Worm (Caenorhabditis elegans) whole organism, mixed stage, embryonic: ENCODE measurements around the gene Y43F8A.1.

Source experiments
- M03D4.4 ChIP-seq: sonication (generic microtip); optimal IDR thresholded peaks from 2 replicates; lab custom pipeline; 2017; ENCODE audit warnings: mild to moderate bottlenecking, missing genetic modification characterization, missing compliant biosample characterization
- bed-3 ChIP-seq: fragments of 200-800 bp; sonication (Bioruptor generic); optimal IDR thresholded peaks from 3 replicates; lab custom pipeline; 2018; ENCODE audit warnings: mild to moderate bottlenecking, missing genetic modification characterization, moderate library complexity, missing compliant biosample characterization
- blmp-1 ChIP-seq: fragments of 150-350 bp; optimal IDR thresholded peaks from 2 replicates; lab custom pipeline; 2014; ENCODE audit warnings: missing biosample characterization, missing genetic modification characterization
- ceh-39 ChIP-seq: fragments of 150-350 bp; optimal IDR thresholded peaks from 2 replicates; lab custom pipeline; 2014; ENCODE audit warnings: missing biosample characterization, missing genetic modification characterization
- ceh-43 ChIP-seq: fragments of 200-800 bp; sonication (Bioruptor generic); optimal IDR thresholded peaks from 2 replicates; lab custom pipeline; 2018; ENCODE audit warnings: mild to moderate bottlenecking, missing genetic modification characterization, moderate library complexity, missing compliant biosample characterization
- ces-1 ChIP-seq: fragments of 150-350 bp; optimal IDR thresholded peaks from 2 replicates; lab custom pipeline; 2014; ENCODE audit warnings: missing biosample characterization, missing genetic modification reagents, missing genetic modification characterization
- cnd-1 ChIP-seq: fragments of 200-800 bp; sonication (Bioruptor generic); optimal IDR thresholded peaks from 2 replicates; lab custom pipeline; 2018; ENCODE audit warnings: mild to moderate bottlenecking, missing genetic modification characterization, missing compliant biosample characterization
- drap-1 ChIP-seq: fragments of 200-800 bp; sonication (Bioruptor generic); optimal IDR thresholded peaks from 3 replicates; lab custom pipeline; 2018; ENCODE audit warnings: mild to moderate bottlenecking, missing genetic modification characterization, missing compliant biosample characterization
- elt-3 ChIP-seq: fragments of 150-350 bp; optimal IDR thresholded peaks from 2 replicates; lab custom pipeline; 2014; ENCODE audit warnings: missing biosample characterization, missing genetic modification characterization
- flh-1 ChIP-seq: fragments of 200-800 bp; sonication (Bioruptor generic); optimal IDR thresholded peaks from 2 replicates; lab custom pipeline; 2018; ENCODE audit warnings: mild to moderate bottlenecking, missing genetic modification characterization, moderate library complexity, missing compliant biosample characterization
- hlh-1 ChIP-seq: fragments of 150-350 bp; optimal IDR thresholded peaks from 2 replicates; lab custom pipeline; 2014; ENCODE audit warnings: missing biosample characterization, missing genetic modification reagents, missing genetic modification characterization
- lin-32 ChIP-seq: fragments of 200-800 bp; sonication (Bioruptor generic); optimal IDR thresholded peaks from 2 replicates; lab custom pipeline; 2018; ENCODE audit warnings: mild to moderate bottlenecking, missing genetic modification characterization, missing compliant biosample characterization
- lsy-2 ChIP-seq: fragments of 150-350 bp; optimal IDR thresholded peaks from 2 replicates; lab custom pipeline; 2014; ENCODE audit warnings: missing biosample characterization, missing genetic modification characterization
- mab-5 ChIP-seq: fragments of 150-350 bp; optimal IDR thresholded peaks from 2 replicates; lab custom pipeline; 2014; ENCODE audit warnings: missing biosample characterization, missing genetic modification characterization
- mep-1 ChIP-seq: fragments of 150-350 bp; optimal IDR thresholded peaks from 2 replicates; lab custom pipeline; 2017; ENCODE audit warnings: missing biosample characterization, missing genetic modification reagents, missing genetic modification characterization, inconsistent platforms
- nhr-12 ChIP-seq: fragments of 150-350 bp; optimal IDR thresholded peaks from 2 replicates; lab custom pipeline; 2014; ENCODE audit warnings: missing biosample characterization, missing genetic modification characterization
- nhr-2 ChIP-seq: fragments of 150-350 bp; optimal IDR thresholded peaks from 2 replicates; lab custom pipeline; 2014; ENCODE audit warnings: missing biosample characterization, missing genetic modification characterization
- nhr-237 ChIP-seq: fragments of 150-350 bp; optimal IDR thresholded peaks from 2 replicates; lab custom pipeline; 2014; ENCODE audit warnings: missing biosample characterization, missing genetic modification characterization
- nhr-28 ChIP-seq: fragments of 150-350 bp; optimal IDR thresholded peaks from 2 replicates; lab custom pipeline; 2014; ENCODE audit warnings: missing biosample characterization, missing genetic modification characterization
- nhr-76 ChIP-seq: sonication (generic microtip); optimal IDR thresholded peaks from 2 replicates; lab custom pipeline; 2017; ENCODE audit warnings: missing biosample characterization, missing genetic modification characterization
- pha-4 ChIP-seq: fragments of 150-350 bp; optimal IDR thresholded peaks from 2 replicates; lab custom pipeline; 2018; ENCODE audit warnings: missing biosample characterization, missing genetic modification reagents, missing genetic modification characterization
- sem-2 ChIP-seq: fragments of 200-800 bp; sonication (Bioruptor generic); optimal IDR thresholded peaks from 2 replicates; lab custom pipeline; 2018; ENCODE audit warnings: mild to moderate bottlenecking, missing genetic modification characterization, missing compliant biosample characterization
- snpc-4 ChIP-seq: fragments of 150-350 bp; optimal IDR thresholded peaks from 2 replicates; lab custom pipeline; 2014; ENCODE audit warnings: missing biosample characterization, missing genetic modification characterization
- sptf-1 ChIP-seq: sonication (generic microtip); optimal IDR thresholded peaks from 2 replicates; lab custom pipeline; 2017; ENCODE audit warnings: mild to moderate bottlenecking, missing genetic modification characterization, moderate library complexity, missing compliant biosample characterization
- tbx-8 ChIP-seq: fragments of 200-800 bp; sonication (Bioruptor generic); optimal IDR thresholded peaks from 2 replicates; lab custom pipeline; 2018; ENCODE audit warnings: mild to moderate bottlenecking, missing genetic modification characterization, moderate library complexity, missing compliant biosample characterization
- unc-120 ChIP-seq: sonication (generic microtip); optimal IDR thresholded peaks from 2 replicates; lab custom pipeline; 2017; ENCODE audit warnings: missing genetic modification characterization, missing compliant biosample characterization; ENCODE audit not compliant: poor library complexity, severe bottlenecking
- unc-62 ChIP-seq: fragments of 150-350 bp; optimal IDR thresholded peaks from 2 replicates; lab custom pipeline; 2014; ENCODE audit warnings: missing biosample characterization, missing genetic modification reagents, missing genetic modification characterization
- ztf-11 ChIP-seq: fragments of 150-350 bp; optimal IDR thresholded peaks from 2 replicates; lab custom pipeline; 2014; ENCODE audit warnings: missing biosample characterization, missing genetic modification characterization

Y43F8A.1 gene

DNA sequence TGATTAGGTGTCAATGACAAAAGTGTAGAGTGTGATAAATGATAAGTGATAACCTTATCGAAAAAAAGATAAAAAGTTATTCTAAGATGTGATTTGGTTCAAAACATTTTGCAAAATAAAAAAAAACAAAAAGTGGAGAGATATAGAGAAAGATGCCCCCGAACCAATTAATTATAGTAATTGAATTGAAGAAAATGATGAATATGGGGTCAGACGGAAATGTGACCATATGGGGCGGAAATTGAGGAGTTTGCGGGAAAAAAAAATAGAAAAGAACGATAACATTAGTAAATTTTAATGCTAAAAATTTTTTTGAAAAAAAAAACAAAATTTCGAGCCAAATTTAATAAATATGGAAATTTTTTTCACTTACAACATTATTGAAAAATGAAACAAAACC lies 15.8 kb upstream of the Y43F8A.1 start:
- TF ChIP-seq ces-1 (GFP tag; lab: Kevin White, UChicago) = peak; percentile 88
- TF ChIP-seq ceh-43 = no peak
- no peak for TF ChIP-seq elt-3 (tag; lab: Kevin White, UChicago)

DNA sequence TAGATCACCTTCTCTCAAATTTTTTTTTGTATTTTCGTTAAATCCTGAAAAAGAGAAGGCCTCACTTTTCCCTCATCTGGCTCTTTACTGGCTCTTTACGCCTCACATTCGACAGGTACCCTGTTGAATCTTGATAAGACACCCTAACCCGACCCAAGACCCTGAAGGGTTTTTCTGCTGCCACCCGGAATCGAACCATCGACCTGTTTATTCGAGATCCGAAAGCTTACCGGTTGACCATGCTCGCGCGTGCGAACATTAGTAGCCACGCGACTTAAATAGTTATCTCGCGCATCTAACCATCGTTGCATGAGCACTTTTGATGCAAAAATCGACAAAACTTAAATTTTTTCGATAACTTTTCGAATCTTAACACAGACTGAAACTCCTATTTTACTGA lies 15.1 kb upstream of the Y43F8A.1 start:
- TF ChIP-seq lin-32 (GFP tag; lab: Kevin White, UChicago) (no peak), mab-5 (tag; lab: Kevin White, UChicago) (no peak), snpc-4 (tag; lab: Kevin White, UChicago) (no peak), elt-3 (tag; lab: Kevin White, UChicago) (no peak), ceh-39 (no peak), M03D4.4 (tag; lab: Kevin White, UChicago) (no peak), sptf-1 (tag; lab: Kevin White, UChicago) (no peak), flh-1 (GFP tag; lab: Kevin White, UChicago) (no peak), ceh-43 (no peak), tbx-8 (no peak), pha-4 (no peak), blmp-1 (tag; lab: Kevin White, UChicago) (no peak), nhr-28 (tag; lab: Kevin White, UChicago) (no peak)

DNA sequence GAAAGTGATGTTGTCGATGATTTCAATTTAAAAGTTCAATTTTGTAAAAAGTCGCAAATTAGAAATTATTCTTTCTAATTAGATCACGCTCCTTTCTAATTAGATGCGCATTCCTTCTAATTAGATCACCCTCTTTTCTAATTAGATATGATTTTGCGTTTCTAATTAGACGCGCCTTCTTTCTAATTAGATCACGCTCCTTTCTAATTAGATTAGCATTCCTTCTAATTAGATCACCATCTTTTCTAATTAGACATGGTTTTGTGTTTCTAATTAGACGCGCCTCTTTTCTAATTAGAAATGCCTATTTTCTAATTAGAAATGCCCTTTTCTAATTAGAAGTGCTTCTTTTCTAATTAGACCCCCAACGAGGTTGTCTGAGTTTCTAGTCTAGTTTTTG lies 13.6 kb upstream of the Y43F8A.1 start:
- TF ChIP-seq ceh-43 (peak; percentile 66), drap-1 (GFP tag; lab: Kevin White, UChicago) (no peak)

DNA sequence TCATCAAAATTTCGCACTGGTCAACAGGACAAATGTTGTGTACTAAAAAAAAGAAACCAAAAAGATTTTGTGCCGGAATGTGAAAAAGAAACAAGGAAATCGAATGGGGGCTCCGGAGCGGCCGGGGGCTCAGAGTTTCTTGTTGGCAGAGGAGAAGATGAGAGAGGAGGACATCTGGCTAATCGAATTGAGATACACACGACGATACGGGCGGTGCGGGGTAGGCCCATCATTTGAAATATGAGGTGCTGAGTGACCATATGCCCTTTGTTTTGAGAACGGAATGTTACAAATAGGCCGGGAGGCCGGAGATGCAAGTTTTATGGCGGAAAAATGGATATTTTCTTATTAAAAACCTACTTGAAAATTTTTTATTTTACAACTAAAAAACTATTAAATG lies 12.2 kb upstream of the Y43F8A.1 start:
- peak; percentile 44 for TF ChIP-seq hlh-1 (tag; lab: Kevin White, UChicago)
- TF ChIP-seq lsy-2 (tag; lab: Kevin White, UChicago) = no peak
- peak; percentile 76 for TF ChIP-seq ces-1 (GFP tag; lab: Kevin White, UChicago)

DNA sequence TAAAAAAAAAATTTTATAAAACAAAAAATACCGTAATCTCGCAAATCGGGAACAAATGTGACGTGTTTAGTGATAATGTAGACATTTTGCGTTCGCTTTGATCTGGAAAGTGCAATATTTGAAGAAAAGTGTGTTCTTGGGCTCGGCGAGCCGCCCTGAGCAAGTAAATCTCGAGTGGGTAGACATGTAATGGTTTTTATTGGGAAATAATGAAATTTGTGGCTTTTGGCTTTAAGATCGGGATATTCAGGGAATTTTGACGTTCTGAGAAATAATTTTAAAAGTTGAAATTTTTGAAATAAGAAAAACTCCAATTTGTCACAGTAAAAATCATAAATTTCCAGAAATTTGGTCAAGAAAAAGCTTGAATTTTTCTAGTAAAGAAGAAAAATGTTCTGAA lies 7.7 kb upstream of the Y43F8A.1 start, which contains the start of gene C14B4.2:
Gene C14B4.2, minus strand, starts transcription at position 101 of the 400 bp plus-strand sequence.
- no peak for TF ChIP-seq sem-2 (GFP tag; lab: Kevin White, UChicago)
- TF ChIP-seq ceh-39 = no peak
- TF ChIP-seq mep-1 (tag; lab: Kevin White, UChicago) = no peak
- TF ChIP-seq ces-1 (GFP tag; lab: Kevin White, UChicago) = no peak
- no peak for TF ChIP-seq nhr-12
- TF ChIP-seq ceh-43 = no peak
- TF ChIP-seq sptf-1 (tag; lab: Kevin White, UChicago) = no peak
- no peak for TF ChIP-seq bed-3 (GFP tag; lab: Kevin White, UChicago)
- TF ChIP-seq nhr-2 (tag; lab: Kevin White, UChicago) = no peak
- no peak for TF ChIP-seq snpc-4 (tag; lab: Kevin White, UChicago)
- TF ChIP-seq hlh-1 (tag; lab: Kevin White, UChicago) = no peak
- TF ChIP-seq lin-32 (GFP tag; lab: Kevin White, UChicago) = no peak
- TF ChIP-seq mab-5 (tag; lab: Kevin White, UChicago) = no peak
- no peak for TF ChIP-seq unc-62 (GFP tag; lab: Kevin White, UChicago)
- TF ChIP-seq unc-120 (tag; lab: Kevin White, UChicago) = no peak
- TF ChIP-seq nhr-76 = no peak
- TF ChIP-seq M03D4.4 (tag; lab: Kevin White, UChicago) = no peak
- TF ChIP-seq ztf-11 = no peak

DNA sequence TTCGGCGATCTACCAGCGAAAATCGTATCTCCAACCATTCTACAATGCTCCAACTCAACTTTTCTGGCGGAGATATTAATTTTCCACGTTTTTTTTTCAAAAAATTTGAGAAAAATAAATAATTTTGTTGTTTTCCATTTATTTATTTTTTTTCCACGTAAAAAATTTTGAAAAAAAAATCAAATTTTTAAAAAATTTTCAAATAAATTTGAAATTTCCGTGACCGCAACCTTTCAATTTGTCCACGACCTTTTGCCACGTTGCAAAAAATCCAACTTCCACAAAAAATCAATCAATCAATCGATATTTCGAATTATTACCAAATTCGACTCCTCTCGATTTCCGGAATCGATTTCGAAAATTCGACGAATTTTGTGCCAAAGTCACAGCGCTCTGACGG lies 964 bp downstream of the Y43F8A.1 start, which contains the start of gene Y43F8A.2:
Gene Y43F8A.2, plus strand, starts transcription at position 301 of the 400 bp plus-strand sequence.
- TF ChIP-seq cnd-1 (tag; lab: Kevin White, UChicago) = no peak
- TF ChIP-seq sem-2 (GFP tag; lab: Kevin White, UChicago) = no peak
- TF ChIP-seq unc-120 (tag; lab: Kevin White, UChicago) = no peak
- no peak for TF ChIP-seq nhr-237 (tag; lab: Kevin White, UChicago)
- no peak for TF ChIP-seq lin-32 (GFP tag; lab: Kevin White, UChicago)
- TF ChIP-seq sptf-1 (tag; lab: Kevin White, UChicago) = no peak
- no peak for TF ChIP-seq mep-1 (tag; lab: Kevin White, UChicago)
- TF ChIP-seq nhr-2 (tag; lab: Kevin White, UChicago) = no peak
- TF ChIP-seq pha-4 = no peak
- no peak for TF ChIP-seq bed-3 (GFP tag; lab: Kevin White, UChicago)
